Worm (Caenorhabditis elegans) whole organism, L4 larva: ENCODE measurements around the gene miro-1.

Experiments used
- F10B5.3 ChIP-seq: sonication (generic microtip); optimal IDR thresholded peaks from 2 replicates; lab custom pipeline; 2016; ENCODE audit warnings: mild to moderate bottlenecking, missing genetic modification characterization, missing compliant biosample characterization
- F26F4.8 ChIP-seq: fragments of 200-800 bp; sonication (Bioruptor generic); conservative IDR thresholded peaks from 2 replicates; pipeline ENCODE4 v1.3.6; 2022; ENCODE audit warnings: missing genetic modification characterization, missing compliant biosample characterization
- F37D6.2 ChIP-seq: sonication (generic microtip); optimal IDR thresholded peaks from 2 replicates; lab custom pipeline; 2016; ENCODE audit warnings: mild to moderate bottlenecking, missing genetic modification characterization, missing compliant biosample characterization
- R02D3.7 ChIP-seq: fragments of 150-350 bp; sonication (generic microtip); optimal IDR thresholded peaks from 3 replicates; lab custom pipeline; 2014; ENCODE audit warnings: missing biosample characterization, missing genetic modification characterization
- T20F7.1 ChIP-seq: fragments of 200-800 bp; sonication (Bioruptor generic); optimal IDR thresholded peaks from 2 replicates; lab custom pipeline; 2018; ENCODE audit warnings: mild to moderate bottlenecking, missing genetic modification characterization, missing compliant biosample characterization
- T26A8.4 ChIP-seq: fragments of 200-800 bp; sonication (Bioruptor generic); IDR thresholded peaks from 2 replicates; pipeline ENCODE4 v1.3.6; 2022; ENCODE audit warnings: missing genetic modification characterization, missing compliant biosample characterization
- ZK337.2 ChIP-seq: fragments of 200-800 bp; sonication (Bioruptor generic); IDR thresholded peaks from 2 replicates; pipeline ENCODE4 v1.3.6; 2022; ENCODE audit warnings: missing genetic modification reagents, missing genetic modification characterization, missing compliant biosample characterization
- arid-1 ChIP-seq: fragments of 200-800 bp; sonication (Bioruptor generic); conservative IDR thresholded peaks from 2 replicates; pipeline ENCODE4 v1.3.6; 2022; ENCODE audit warnings: missing genetic modification reagents, missing genetic modification characterization, missing compliant biosample characterization
- ceh-20 ChIP-seq: fragments of 200-800 bp; sonication (Bioruptor generic); IDR thresholded peaks from 2 replicates; pipeline ENCODE4 v1.3.6; 2022; ENCODE audit warnings: missing genetic modification reagents, missing genetic modification characterization, missing compliant biosample characterization
- ceh-44 ChIP-seq: fragments of 200-800 bp; sonication (Bioruptor generic); IDR thresholded peaks from 2 replicates; pipeline ENCODE4 v1.3.6; 2022; ENCODE audit warnings: missing genetic modification reagents, missing genetic modification characterization, missing compliant biosample characterization
- ceh-82 ChIP-seq: sonication (generic microtip); optimal IDR thresholded peaks from 2 replicates; lab custom pipeline; 2017; ENCODE audit warnings: missing biosample characterization, missing genetic modification characterization
- ces-1 ChIP-seq: fragments of 150-350 bp; sonication (generic microtip); optimal IDR thresholded peaks from 4 replicates; lab custom pipeline; 2014; ENCODE audit warnings: missing biosample characterization, missing genetic modification reagents, missing genetic modification characterization
- daf-16 ChIP-seq, 3 experiments: sonication (generic microtip); optimal IDR thresholded peaks; 2 replicates each; lab custom pipeline; 2016 to 2017; ENCODE audit warnings: missing genetic modification characterization in 3 of 3, missing genetic modification reagents in 3 of 3, mild to moderate bottlenecking in 2 of 3, missing compliant biosample characterization in 2 of 3, missing biosample characterization in 1 of 3, moderate library complexity in 1 of 3
- daf-19 ChIP-seq: fragments of 200-800 bp; sonication (Bioruptor generic); conservative IDR thresholded peaks from 2 replicates; pipeline ENCODE4 v1.3.6; 2022; ENCODE audit warnings: missing genetic modification characterization, missing compliant biosample characterization
- daf-8 ChIP-seq: fragments of 200-800 bp; sonication (Bioruptor generic); IDR thresholded peaks from 2 replicates; pipeline ENCODE4 v1.3.6; 2022; ENCODE audit warnings: missing genetic modification characterization, missing compliant biosample characterization
- dpl-1 ChIP-seq: fragments of 150-350 bp; optimal IDR thresholded peaks from 2 replicates; lab custom pipeline; 2014; ENCODE audit warnings: missing biosample characterization, missing genetic modification reagents, missing genetic modification characterization
- duxl-1 ChIP-seq: sonication (generic microtip); optimal IDR thresholded peaks from 2 replicates; lab custom pipeline; 2016; ENCODE audit warnings: mild to moderate bottlenecking, missing genetic modification characterization, moderate library complexity, missing compliant biosample characterization; ENCODE audit not compliant: poor library complexity
- egl-27 ChIP-seq: sonication (generic microtip); optimal IDR thresholded peaks from 3 replicates; lab custom pipeline; 2017; ENCODE audit warnings: missing biosample characterization, missing genetic modification reagents, missing genetic modification characterization
- egl-43 ChIP-seq: fragments of 200-800 bp; sonication (Bioruptor generic); IDR thresholded peaks from 2 replicates; pipeline ENCODE4 v1.3.6; 2022; ENCODE audit warnings: missing genetic modification reagents, missing genetic modification characterization, missing compliant biosample characterization
- fos-1 ChIP-seq: fragments of 150-350 bp; optimal IDR thresholded peaks from 2 replicates; lab custom pipeline; 2014; ENCODE audit warnings: missing biosample characterization, missing genetic modification characterization
- hif-1 ChIP-seq, 2 experiments: sonication (generic microtip); optimal IDR thresholded peaks; 2 replicates each; lab custom pipeline; 2016 to 2017; ENCODE audit warnings: missing compliant biosample characterization in 2 of 2, missing genetic modification characterization in 2 of 2, missing genetic modification reagents in 2 of 2, missing genotype in 2 of 2, mild to moderate bottlenecking in 1 of 2
- hlh-11 ChIP-seq: fragments of 200-800 bp; sonication (Bioruptor generic); optimal IDR thresholded peaks from 2 replicates; lab custom pipeline; 2018; ENCODE audit warnings: mild to moderate bottlenecking, missing genetic modification characterization, missing compliant biosample characterization
- hlh-30 ChIP-seq: sonication (generic microtip); optimal IDR thresholded peaks from 2 replicates; lab custom pipeline; 2017; ENCODE audit warnings: antibody characterized with exemption, mild to moderate bottlenecking, missing genetic modification characterization, missing compliant biosample characterization; ENCODE audit not compliant: insufficient read depth
- hmg-1.1 ChIP-seq: fragments of 200-800 bp; sonication (Bioruptor generic); IDR thresholded peaks from 2 replicates; pipeline ENCODE4 v1.3.6; 2022; ENCODE audit warnings: missing genetic modification reagents, missing genetic modification characterization, missing compliant biosample characterization
- lim-7 ChIP-seq: fragments of 200-800 bp; sonication (Bioruptor generic); IDR thresholded peaks from 2 replicates; pipeline ENCODE4 v1.3.6; 2022; ENCODE audit warnings: missing genetic modification characterization, missing compliant biosample characterization
- lin-1 ChIP-seq: fragments of 200-800 bp; sonication (Bioruptor generic); IDR thresholded peaks from 2 replicates; pipeline ENCODE4 v1.3.6; 2022; ENCODE audit warnings: missing genetic modification reagents, missing genetic modification characterization, missing compliant biosample characterization
- lin-15B ChIP-seq: fragments of 150-350 bp; sonication (generic microtip); optimal IDR thresholded peaks from 3 replicates; lab custom pipeline; 2014; ENCODE audit warnings: missing biosample characterization, missing genetic modification characterization
- lin-38 ChIP-seq: fragments of 200-800 bp; sonication (Bioruptor generic); IDR thresholded peaks from 2 replicates; pipeline ENCODE4 v1.3.6; 2022; ENCODE audit warnings: missing genetic modification reagents, missing genetic modification characterization, missing compliant biosample characterization
- lsy-2 ChIP-seq, 2 experiments: fragments of 150-350 bp in 1 of 2; sonication (generic microtip) in 1 of 2; optimal IDR thresholded peaks; 2 replicates each; lab custom pipeline; 2014 to 2017; ENCODE audit warnings: missing biosample characterization in 2 of 2, missing genetic modification characterization in 2 of 2
- mdl-1 ChIP-seq, 2 experiments: fragments of 150-350 bp in 1 of 2; sonication (generic microtip) in 1 of 2; optimal IDR thresholded peaks; 2 replicates each; lab custom pipeline; 2014 to 2017; ENCODE audit warnings: missing biosample characterization in 2 of 2, missing genetic modification characterization in 2 of 2
- mxl-2 ChIP-seq: fragments of 200-800 bp; sonication (Bioruptor generic); conservative IDR thresholded peaks from 2 replicates; pipeline ENCODE4 v1.3.6; 2022; ENCODE audit warnings: missing genetic modification reagents, missing genetic modification characterization, missing compliant biosample characterization
- mxl-3 ChIP-seq: fragments of 200-800 bp; sonication (Bioruptor generic); optimal IDR thresholded peaks from 2 replicates; lab custom pipeline; 2018; ENCODE audit warnings: mild to moderate bottlenecking, missing genetic modification characterization, missing compliant biosample characterization
- nhr-102 ChIP-seq: sonication (generic microtip); optimal IDR thresholded peaks from 2 replicates; lab custom pipeline; 2016; ENCODE audit warnings: mild to moderate bottlenecking, missing genetic modification characterization, moderate library complexity, missing compliant biosample characterization
- nhr-11 ChIP-seq: fragments of 150-350 bp; optimal IDR thresholded peaks from 2 replicates; lab custom pipeline; 2014; ENCODE audit warnings: missing biosample characterization, missing genetic modification characterization
- nhr-237 ChIP-seq: sonication (generic microtip); optimal IDR thresholded peaks from 2 replicates; lab custom pipeline; 2017; ENCODE audit warnings: missing biosample characterization, missing genetic modification characterization
- nhr-41 ChIP-seq: fragments of 200-800 bp; sonication (Bioruptor generic); IDR thresholded peaks from 2 replicates; pipeline ENCODE4 v1.3.6; 2022; ENCODE audit warnings: missing genetic modification reagents, missing genetic modification characterization, missing compliant biosample characterization
- nhr-6 ChIP-seq: fragments of 150-350 bp; optimal IDR thresholded peaks from 2 replicates; lab custom pipeline; 2014; ENCODE audit warnings: missing biosample characterization, missing genetic modification characterization
- nhr-77 ChIP-seq: fragments of 150-350 bp; optimal IDR thresholded peaks from 2 replicates; lab custom pipeline; 2014; ENCODE audit warnings: missing biosample characterization, missing genetic modification characterization
- pha-4 ChIP-seq, 2 experiments: fragments of 150-350 bp in 1 of 2; fragments of 200-800 bp in 1 of 2; sonication (Bioruptor generic) in 1 of 2; IDR thresholded peaks in 1 of 2; optimal IDR thresholded peaks in 1 of 2; 2 replicates each; pipeline versions ENCODE4 v1.3.6 to Lab custom; 2014 to 2022; ENCODE audit warnings: missing genetic modification characterization in 2 of 2, missing genetic modification reagents in 2 of 2, missing biosample characterization in 1 of 2, missing compliant biosample characterization in 1 of 2
- saeg-2 ChIP-seq: fragments of 200-800 bp; sonication (Bioruptor generic); IDR thresholded peaks from 2 replicates; pipeline ENCODE4 v1.3.6; 2022; ENCODE audit warnings: missing genetic modification reagents, missing genetic modification characterization, missing compliant biosample characterization
- sdz-12 ChIP-seq: fragments of 200-800 bp; sonication (Bioruptor generic); optimal IDR thresholded peaks from 2 replicates; lab custom pipeline; 2018; ENCODE audit warnings: mild to moderate bottlenecking, missing genetic modification characterization, missing compliant biosample characterization
- snpc-1.2 ChIP-seq: fragments of 200-800 bp; sonication (Bioruptor generic); IDR thresholded peaks from 2 replicates; pipeline ENCODE4 v1.3.6; 2022; ENCODE audit warnings: missing genetic modification reagents, missing genetic modification characterization, missing compliant biosample characterization
- snpc-4 ChIP-seq: fragments of 150-350 bp; optimal IDR thresholded peaks from 2 replicates; lab custom pipeline; 2014; ENCODE audit warnings: missing biosample characterization, missing genetic modification characterization
- spr-1 ChIP-seq: sonication (generic microtip); optimal IDR thresholded peaks from 2 replicates; lab custom pipeline; 2016; ENCODE audit warnings: mild to moderate bottlenecking, missing genetic modification characterization, missing compliant biosample characterization
- tra-1 ChIP-seq: fragments of 200-800 bp; sonication (Bioruptor generic); IDR thresholded peaks from 2 replicates; pipeline ENCODE4 v1.3.6; 2022; ENCODE audit warnings: missing genetic modification reagents, missing genetic modification characterization, missing compliant biosample characterization
- vab-7 ChIP-seq: fragments of 200-800 bp; sonication (Bioruptor generic); IDR thresholded peaks from 2 replicates; pipeline ENCODE4 v1.3.6; 2022; ENCODE audit warnings: missing genetic modification reagents, missing genetic modification characterization, missing compliant biosample characterization
- zag-1 ChIP-seq: fragments of 150-350 bp; optimal IDR thresholded peaks from 2 replicates; lab custom pipeline; 2014; ENCODE audit warnings: missing biosample characterization, missing genetic modification characterization
- zip-11 ChIP-seq: fragments of 200-800 bp; sonication (Bioruptor generic); IDR thresholded peaks from 2 replicates; pipeline ENCODE4 v1.3.6; 2022; ENCODE audit warnings: missing genetic modification characterization, missing compliant biosample characterization
- zip-2 ChIP-seq: fragments of 150-350 bp; optimal IDR thresholded peaks from 2 replicates; lab custom pipeline; 2014; ENCODE audit warnings: missing biosample characterization, missing genetic modification characterization
- ztf-7 ChIP-seq: fragments of 150-350 bp; optimal IDR thresholded peaks from 2 replicates; lab custom pipeline; 2014; ENCODE audit warnings: missing biosample characterization, missing genetic modification characterization

Gene miro-1

DNA sequence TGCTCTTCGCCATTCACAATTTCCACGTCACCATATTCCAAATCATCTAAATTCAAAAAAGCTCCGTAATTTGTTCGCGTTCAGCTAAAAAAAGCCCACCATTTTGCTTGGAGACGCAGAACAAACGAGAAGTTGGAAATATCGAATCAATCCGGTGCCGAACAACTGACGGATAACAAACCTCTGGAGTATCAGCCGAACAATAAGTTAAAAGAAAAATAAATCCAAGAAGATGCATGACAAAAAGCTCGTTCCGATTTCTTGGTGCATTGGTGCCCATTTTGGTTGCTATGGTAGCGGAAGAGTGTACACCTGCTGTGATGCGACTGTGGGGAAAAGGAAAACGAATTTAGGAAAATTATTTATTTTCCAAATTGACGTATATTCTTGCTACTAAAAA, 31.9 kb upstream of the miro-1 start, which contains the start of gene tctn-1 (continued):
- TF ChIP-seq T26A8.4 (GFP tag; lab: Robert Waterston, UW) (no peak), hlh-11 (tag; lab: Kevin White, UChicago) (no peak), lin-1 (GFP tag; lab: Robert Waterston, UW) (no peak), nhr-237 (tag; lab: Kevin White, UChicago) (no peak), ceh-82 (tag; lab: Kevin White, UChicago) (no peak), daf-19 (GFP tag; lab: Robert Waterston, UW) (no peak), mxl-3 (GFP tag; lab: Kevin White, UChicago) (no peak), R02D3.7 (no peak), spr-1 (tag; lab: Kevin White, UChicago) (no peak), ceh-44 (GFP tag; lab: Robert Waterston, UW) (no peak), F26F4.8 (GFP tag; lab: Robert Waterston, UW) (no peak), dpl-1 (GFP tag; lab: Kevin White, UChicago) (no peak), saeg-2 (GFP tag; lab: Robert Waterston, UW) (no peak), arid-1 (0 out of 2 replicates have a peak, but pooled peaks have one; percentile 20), hif-1 (tag; optimal IDR thresholded peaks at IDR 0.05; lab: Kevin White, UChicago) (no peak), duxl-1 (tag; lab: Kevin White, UChicago) (no peak), nhr-41 (GFP tag; lab: Robert Waterston, UW) (no peak), vab-7 (GFP tag; lab: Robert Waterston, UW) (no peak), lim-7 (no peak), daf-8 (GFP tag; lab: Robert Waterston, UW) (no peak), egl-27 (no peak), ceh-20 (GFP tag; lab: Robert Waterston, UW) (no peak), nhr-11 (tag; lab: Kevin White, UChicago) (no peak), ZK337.2 (GFP tag; lab: Robert Waterston, UW) (no peak), tra-1 (GFP tag; lab: Robert Waterston, UW) (no peak), nhr-102 (no peak), zip-2 (tag; lab: Kevin White, UChicago) (no peak), fos-1 (no peak), snpc-1.2 (GFP tag; lab: Robert Waterston, UW) (no peak), zag-1 (tag; lab: Kevin White, UChicago) (no peak), F10B5.3 (no peak), zip-11 (no peak), lin-15B (tag; lab: Kevin White, UChicago) (no peak), nhr-6 (no peak), egl-43 (no peak), mxl-2 (no peak), ces-1 (GFP tag; lab: Kevin White, UChicago) (no peak)

DNA sequence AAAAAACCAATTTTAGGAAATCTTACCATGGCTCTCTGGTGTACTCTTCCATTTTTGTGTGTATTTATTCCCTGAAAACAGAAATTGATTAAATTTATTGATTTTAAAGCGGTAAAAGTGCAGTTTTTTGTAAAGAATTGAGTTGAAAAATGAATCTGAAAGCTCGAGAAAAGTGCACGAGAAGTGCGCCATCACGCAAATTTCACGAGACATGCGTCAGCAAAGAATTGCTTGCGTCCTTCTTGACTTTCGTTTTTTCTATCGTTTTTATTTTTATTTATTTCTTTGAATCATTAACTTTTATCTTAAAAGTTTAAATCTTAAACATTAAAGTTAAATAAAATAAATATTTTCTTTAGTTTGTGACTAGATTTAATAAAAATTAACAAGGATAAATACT, 29.8 kb upstream of the miro-1 start, which contains the start of gene timm-17B.1:
timm-17B.1 (minus strand) TSS at position 71 of the 400 bp plus-strand sequence.
- TF ChIP-seq lin-38 (GFP tag; lab: Robert Waterston, UW) (peak; percentile 89), mxl-2 (no peak), tra-1 (GFP tag; lab: Robert Waterston, UW) (no peak), F37D6.2 (peak; percentile 45), spr-1 (tag; lab: Kevin White, UChicago) (peak; percentile 57), daf-16 (GFP tag; optimal IDR thresholded peaks at IDR 0.05; lab: Kevin White, UChicago) (peak in 1 of 2 experiments; percentile 22), daf-16 (tag; optimal IDR thresholded peaks at IDR 0.05; lab: Kevin White, UChicago) (peak; percentile 43), hmg-1.1 (GFP tag; lab: Robert Waterston, UW) (peak; percentile 66), nhr-77 (tag; lab: Kevin White, UChicago) (peak; percentile 30), sdz-12 (GFP tag; lab: Kevin White, UChicago) (no peak), snpc-4 (tag; lab: Kevin White, UChicago) (no peak), nhr-11 (tag; lab: Kevin White, UChicago) (peak; percentile 22), lsy-2 (tag; optimal IDR thresholded peaks at IDR 0.05; lab: Kevin White, UChicago) (peak; percentile 52 to 96), mxl-3 (GFP tag; lab: Kevin White, UChicago) (no peak), mdl-1 (tag; optimal IDR thresholded peaks at IDR 0.05; lab: Kevin White, UChicago) (no peak), pha-4 (GFP tag; IDR thresholded peaks at IDR 0.05; lab: Robert Waterston, UW) (no peak), pha-4 (tag; optimal IDR thresholded peaks at IDR 0.05; lab: Kevin White, UChicago) (peak; percentile 65), nhr-6 (no peak), hlh-30 (tag; lab: Kevin White, UChicago) (peak; percentile 59), T26A8.4 (GFP tag; lab: Robert Waterston, UW) (peak; percentile 55; the same call in 1 of the 2 replicates), T20F7.1 (GFP tag; lab: Kevin White, UChicago) (peak; percentile 46), ztf-7 (tag; lab: Kevin White, UChicago) (peak; percentile 84), duxl-1 (tag; lab: Kevin White, UChicago) (peak; percentile 45)
